Fruit fly (Drosophila melanogaster) whole organism, prepupa: ENCODE data around the gene AdamTS-A.

Source experiments
- CG11762 ChIP-seq: fragments of 200-800 bp; sonication (Bioruptor generic); optimal IDR thresholded peaks from 3 replicates; lab custom pipeline; 2016; ENCODE audit warnings: missing biosample characterization, missing genetic modification characterization; ENCODE audit not compliant: insufficient read depth
- CG1621 ChIP-seq: fragments of 200-800 bp; sonication (Bioruptor generic); optimal IDR thresholded peaks from 3 replicates; lab custom pipeline; 2018; ENCODE audit warnings: missing biosample characterization, mild to moderate bottlenecking, missing genetic modification characterization
- CG16779 ChIP-seq: fragments of 200-800 bp; sonication (Bioruptor generic); optimal IDR thresholded peaks from 3 replicates; lab custom pipeline; 2017; ENCODE audit warnings: missing biosample characterization, mild to moderate bottlenecking, missing genetic modification characterization
- CG3032 ChIP-seq: fragments of 200-800 bp; optimal IDR thresholded peaks from 2 replicates; lab custom pipeline; 2019; ENCODE audit warnings: missing biosample characterization, mild to moderate bottlenecking, missing genetic modification characterization, moderate library complexity
- CG6792 ChIP-seq: fragments of 200-800 bp; sonication (Bioruptor generic); optimal IDR thresholded peaks from 3 replicates; lab custom pipeline; 2016; ENCODE audit warnings: missing biosample characterization, missing genetic modification characterization
- CG8632 ChIP-seq: fragments of 200-800 bp; sonication (Bioruptor generic); optimal IDR thresholded peaks from 3 replicates; lab custom pipeline; 2016; ENCODE audit warnings: missing biosample characterization, missing genetic modification characterization
- Gug ChIP-seq: fragments of 200-800 bp; sonication (Bioruptor generic); IDR thresholded peaks from 2 replicates; pipeline ENCODE4 v1.3.6; 2022; ENCODE audit warnings: missing biosample characterization, missing genetic modification characterization
- Hr4 ChIP-seq: fragments of 200-800 bp; sonication (Bioruptor generic); optimal IDR thresholded peaks from 3 replicates; lab custom pipeline; 2016; ENCODE audit warnings: missing biosample characterization, missing genetic modification characterization
- OdsH ChIP-seq: fragments of 200-800 bp; sonication (Bioruptor generic); optimal IDR thresholded peaks from 3 replicates; lab custom pipeline; 2016; ENCODE audit warnings: missing biosample characterization, missing genetic modification characterization
- Sox102F ChIP-seq: fragments of 200-800 bp; sonication (Bioruptor generic); optimal IDR thresholded peaks from 2 replicates; lab custom pipeline; 2016; ENCODE audit warnings: missing biosample characterization, mild to moderate bottlenecking, missing genetic modification characterization
- achi ChIP-seq: fragments of 200-800 bp; sonication (Bioruptor generic); optimal IDR thresholded peaks from 3 replicates; lab custom pipeline; 2016; ENCODE audit warnings: missing biosample characterization, missing genetic modification characterization
- esn ChIP-seq: fragments of 200-800 bp; sonication (Bioruptor generic); optimal IDR thresholded peaks from 2 replicates; lab custom pipeline; 2016; ENCODE audit warnings: missing biosample characterization, mild to moderate bottlenecking, missing genetic modification characterization, moderate library complexity
- lz ChIP-seq: fragments of 200-800 bp; sonication (Bioruptor generic); optimal IDR thresholded peaks from 3 replicates; lab custom pipeline; 2016; ENCODE audit warnings: missing biosample characterization, missing genetic modification characterization

- TF ChIP-seq esn (GFP tag; lab: Kevin White, UChicago) (no peak), Gug (GFP tag; lab: Robert Waterston, UW) (no peak), CG3032 (tag; lab: Kevin White, UChicago) (no peak), CG1621 (tag; lab: Kevin White, UChicago) (no peak), CG16779 (no peak), Sox102F (GFP tag; lab: Kevin White, UChicago) (no peak), Hr4 (GFP tag; lab: Kevin White, UChicago) (no peak), CG8632 (GFP tag; lab: Kevin White, UChicago) (no peak), OdsH (GFP tag; lab: Kevin White, UChicago) (no peak), lz (no peak), CG11762 (GFP tag; lab: Kevin White, UChicago) (no peak), CG6792 (GFP tag; lab: Kevin White, UChicago) (no peak), achi (no peak)
These were observed 68.9 kb downstream of the AdamTS-A start, which contains the start of gene CG6125 for dm6 chr3R:15407020-15407501.
